Fruit fly (Drosophila melanogaster): ENCODE data around the gene CG10214.

- TF ChIP-seq pan (optimal IDR thresholded peaks at IDR 0.05) = no peak
- TF ChIP-seq usp (GFP tag; optimal IDR thresholded peaks at IDR 0.05) = no peak
Observed at dm6 chr3R:23732533-23732932, 34.8 kb downstream of the CG10214 start.

Data from whole organism.